Fruit fly (Drosophila melanogaster): ENCODE measurements around the gene SclB.

Gene SclB

DNA sequence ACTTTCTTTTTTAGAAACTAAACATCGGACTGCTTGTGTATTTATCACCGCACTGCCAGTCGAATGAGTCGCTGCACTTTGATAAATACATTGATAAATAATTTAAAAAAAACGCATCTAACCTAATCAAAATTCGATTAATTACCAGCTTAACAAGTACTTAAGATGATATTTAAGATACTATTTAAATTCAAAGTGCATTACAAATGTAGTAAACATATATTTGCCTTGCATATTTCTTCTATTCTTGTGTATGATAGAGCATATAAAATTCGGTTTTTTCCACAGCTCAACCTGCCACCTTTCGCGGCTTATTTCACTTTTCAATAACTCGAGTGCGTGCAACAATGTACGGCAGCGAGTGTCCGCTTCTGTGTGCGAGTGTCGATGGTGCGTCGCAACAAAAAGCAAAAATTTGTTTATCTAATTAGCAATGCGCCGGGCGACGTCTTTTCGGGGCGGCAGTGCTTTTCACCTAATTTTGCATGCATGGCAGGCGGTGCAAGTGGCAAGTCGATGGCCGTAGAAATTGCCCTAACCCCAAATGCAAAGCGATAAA, 33.3 kb upstream of the SclB start, which contains the start of gene CG13272:
Gene CG13272, plus strand, starts transcription at position 509 of the 559 bp plus-strand sequence.
- no peak for TF ChIP-seq Mio (GFP tag; optimal IDR thresholded peaks at IDR 0.05)
- no peak for TF ChIP-seq fru (GFP tag; optimal IDR thresholded peaks at IDR 0.05)
- no peak for TF ChIP-seq br (GFP tag; optimal IDR thresholded peaks at IDR 0.05)
- TF ChIP-seq CG32264 (GFP tag; optimal IDR thresholded peaks at IDR 0.05) = no peak
- no peak for TF ChIP-seq brk (GFP tag; optimal IDR thresholded peaks at IDR 0.05)
- TF ChIP-seq Hnf4 (GFP tag; optimal IDR thresholded peaks at IDR 0.05) = no peak

dm6 chr2L:16808752-16809151, 29.0 kb upstream of the SclB start:
- TF ChIP-seq tai (GFP tag; optimal IDR thresholded peaks at IDR 0.05) (no peak), Dfd (GFP tag; optimal IDR thresholded peaks at IDR 0.05) (peak; percentile 93), Hr78 (GFP tag; optimal IDR thresholded peaks at IDR 0.05) (no peak)

dm6 chr2L:16815989-16816749, 21.6 kb upstream of the SclB start, which contains the start of gene mdy:
TSS of gene mdy (plus strand) at chr2L:16816660.
- peak; percentile 69 for TF ChIP-seq rgr (GFP tag; optimal IDR thresholded peaks at IDR 0.05)
- TF ChIP-seq fru (GFP tag; optimal IDR thresholded peaks at IDR 0.05) = peak; percentile 67
- peak in 1 of 2 experiments; percentile 70 for TF ChIP-seq foxo (GFP tag; optimal IDR thresholded peaks at IDR 0.05)
- TF ChIP-seq jim (GFP tag; optimal IDR thresholded peaks at IDR 0.05) = no peak
- no peak for TF ChIP-seq Abd-B (GFP tag; optimal IDR thresholded peaks at IDR 0.05)
- TF ChIP-seq br (GFP tag; optimal IDR thresholded peaks at IDR 0.05) = peak; percentile 56
- peak; percentile 54 for TF ChIP-seq HLH106 (tag; optimal IDR thresholded peaks at IDR 0.05)
- TF ChIP-seq brk (GFP tag; optimal IDR thresholded peaks at IDR 0.05) = peak; percentile 77
- no peak for TF ChIP-seq Rel (GFP tag; optimal IDR thresholded peaks at IDR 0.05)
- TF ChIP-seq Rel (tag; optimal IDR thresholded peaks at IDR 0.05) = no peak
- TF ChIP-seq psq (GFP tag; optimal IDR thresholded peaks at IDR 0.05) = peak; percentile 41
- TF ChIP-seq dl (GFP tag; optimal IDR thresholded peaks at IDR 0.05; ENCODE audit: insufficient read depth in 1 of 2, partially characterized antibody in 2 of 2) = no peak
- TF ChIP-seq lola (GFP tag; optimal IDR thresholded peaks at IDR 0.05) = no peak
- no peak for TF ChIP-seq Vsx2 (GFP tag; optimal IDR thresholded peaks at IDR 0.05; ENCODE audit: partially characterized antibody)
- TF ChIP-seq woc (GFP tag; optimal IDR thresholded peaks at IDR 0.05) = peak; percentile 89
- TF ChIP-seq CG9705 (GFP tag; optimal IDR thresholded peaks at IDR 0.05) = peak; percentile 14
- peak; percentile 78 for TF ChIP-seq sv (GFP tag; optimal IDR thresholded peaks at IDR 0.05)
- no peak for TF ChIP-seq dsf (GFP tag; optimal IDR thresholded peaks at IDR 0.05; ENCODE audit: borderline replicate concordance)
- TF ChIP-seq sage (GFP tag; optimal IDR thresholded peaks at IDR 0.05) = peak; percentile 54
- TF ChIP-seq dmrt93B (GFP tag; optimal IDR thresholded peaks at IDR 0.05) = peak; percentile 24
- no peak for TF ChIP-seq Dfd (GFP tag; optimal IDR thresholded peaks at IDR 0.05)
- TF ChIP-seq Hr78 (GFP tag; optimal IDR thresholded peaks at IDR 0.05) = no peak
- peak; percentile 52 for TF ChIP-seq Sp1 (GFP tag; optimal IDR thresholded peaks at IDR 0.05)
- no peak for TF ChIP-seq N (GFP tag; optimal IDR thresholded peaks at IDR 0.05)
- TF ChIP-seq Myc (optimal IDR thresholded peaks at IDR 0.05) = peak; percentile 96
- peak; percentile 69 for TF ChIP-seq Hnf4 (GFP tag; optimal IDR thresholded peaks at IDR 0.05)
- TF ChIP-seq CG32264 (GFP tag; optimal IDR thresholded peaks at IDR 0.05) = peak; percentile 44
- TF ChIP-seq Hr83 (GFP tag; optimal IDR thresholded peaks at IDR 0.05; ENCODE audit: poor library complexity, severe bottlenecking) = peak; percentile 52
- peak; percentile 76 for TF ChIP-seq tai (GFP tag; optimal IDR thresholded peaks at IDR 0.05)
- no peak for TF ChIP-seq usp (GFP tag; optimal IDR thresholded peaks at IDR 0.05)
- TF ChIP-seq OdsH (GFP tag; optimal IDR thresholded peaks at IDR 0.05) = peak; percentile 73
- TF ChIP-seq Jra (GFP tag; optimal IDR thresholded peaks at IDR 0.05) = peak; percentile 74
- TF ChIP-seq Mio (GFP tag; optimal IDR thresholded peaks at IDR 0.05) = no peak
- peak; percentile 22 for TF ChIP-seq GATAd (GFP tag; optimal IDR thresholded peaks at IDR 0.05)
- TF ChIP-seq ey (GFP tag; optimal IDR thresholded peaks at IDR 0.05) = peak; percentile 69
- peak; percentile 53 for TF ChIP-seq CrebA (GFP tag; optimal IDR thresholded peaks at IDR 0.05; ENCODE audit: borderline replicate concordance)
- no peak for TF ChIP-seq Dif (GFP tag; optimal IDR thresholded peaks at IDR 0.05; ENCODE audit: partially characterized antibody)
- no peak for TF ChIP-seq pan (optimal IDR thresholded peaks at IDR 0.05)
- TF ChIP-seq h (GFP tag; optimal IDR thresholded peaks at IDR 0.05) = peak; percentile 77

Data from whole organism, wandering third instar larva.